Worm (Caenorhabditis elegans): ENCODE results near the gene F21C10.19.
A peak's percentile ranks its signal among the peaks of the same experiment; 100 is the strongest.

The F21C10.19 gene

ce11 chrV:9148151-9148550 is 17.3 kb downstream of the F21C10.19 start:
- no peak for TF ChIP-seq Y116A8C.19 (tag; optimal IDR thresholded peaks at IDR 0.05; ENCODE audit: borderline replicate concordance)
- no peak for TF ChIP-seq snu-23 (GFP tag; optimal IDR thresholded peaks at IDR 0.05)
- no peak for TF ChIP-seq unc-62 (GFP tag; optimal IDR thresholded peaks at IDR 0.05)
- TF ChIP-seq pag-3 (tag; optimal IDR thresholded peaks at IDR 0.05; ENCODE audit: borderline replicate concordance, insufficient read depth): no peak
- TF ChIP-seq nhr-20 (tag; optimal IDR thresholded peaks at IDR 0.05): peak; percentile 46
- peak; percentile 23 for TF ChIP-seq lin-14 (GFP tag; optimal IDR thresholded peaks at IDR 0.05)
- TF ChIP-seq ceh-90 (tag; optimal IDR thresholded peaks at IDR 0.05): no peak
- no peak for TF ChIP-seq lin-15B (tag; optimal IDR thresholded peaks at IDR 0.05)
- no peak for TF ChIP-seq irx-1 (tag; optimal IDR thresholded peaks at IDR 0.05)
- TF ChIP-seq tbx-2 (tag; optimal IDR thresholded peaks at IDR 0.05): peak; percentile 2
- no peak for TF ChIP-seq nhr-28 (tag; optimal IDR thresholded peaks at IDR 0.05)
- no peak for TF ChIP-seq pax-3 (tag; optimal IDR thresholded peaks at IDR 0.05)
- TF ChIP-seq nhr-71 (tag; optimal IDR thresholded peaks at IDR 0.05): peak; percentile 32
- no peak for TF ChIP-seq ceh-63 (GFP tag; optimal IDR thresholded peaks at IDR 0.05)
- TF ChIP-seq zag-1 (tag; optimal IDR thresholded peaks at IDR 0.05): no peak
- no peak for TF ChIP-seq fkh-10 (GFP tag; optimal IDR thresholded peaks at IDR 0.05)
- no peak for TF ChIP-seq aly-2 (tag; optimal IDR thresholded peaks at IDR 0.05)
- TF ChIP-seq mef-2 (tag; optimal IDR thresholded peaks at IDR 0.05): no peak
- peak; percentile 82 for TF ChIP-seq nhr-85 (tag)
- TF ChIP-seq nhr-90 (tag; optimal IDR thresholded peaks at IDR 0.05; ENCODE audit: poor library complexity): no peak
- TF ChIP-seq C04F5.9 (tag; optimal IDR thresholded peaks at IDR 0.05): no peak

- peak; percentile 78 for TF ChIP-seq nhr-85 (tag)
- TF ChIP-seq ztf-11 (tag; optimal IDR thresholded peaks at IDR 0.05): no peak
- peak; percentile 7 for TF ChIP-seq nhr-20 (tag; optimal IDR thresholded peaks at IDR 0.05)
- no peak for TF ChIP-seq fkh-4 (tag; optimal IDR thresholded peaks at IDR 0.05; ENCODE audit: borderline replicate concordance)
- no peak for TF ChIP-seq lin-35 (GFP tag; optimal IDR thresholded peaks at IDR 0.05)
- TF ChIP-seq hpl-2 (GFP tag; optimal IDR thresholded peaks at IDR 0.05): no peak
- TF ChIP-seq nhr-71 (tag; optimal IDR thresholded peaks at IDR 0.05): peak; percentile 7
- TF ChIP-seq tlp-1 (tag; optimal IDR thresholded peaks at IDR 0.05): no peak
- TF ChIP-seq snu-23 (GFP tag; optimal IDR thresholded peaks at IDR 0.05): peak; percentile 4
- no peak for TF ChIP-seq mdl-1 (tag; optimal IDR thresholded peaks at IDR 0.05)
These were observed 21.5 kb downstream of the F21C10.19 start for ce11 chrV:9152339-9152738.

ce11 chrV:9154772-9155171 is 23.9 kb downstream of the F21C10.19 start, which contains the start of gene B0222.5:
TSS of gene B0222.5 (minus strand) at chrV:9154872.
- TF ChIP-seq rnt-1 (tag; optimal IDR thresholded peaks at IDR 0.05) (no peak), F16B12.6 (tag; optimal IDR thresholded peaks at IDR 0.05) (no peak), ama-1 (optimal IDR thresholded peaks at IDR 0.05) (no peak), nhr-237 (tag; optimal IDR thresholded peaks at IDR 0.05) (no peak)

- TF ChIP-seq lsy-2 (tag; optimal IDR thresholded peaks at IDR 0.05) (no peak), zip-4 (GFP tag; optimal IDR thresholded peaks at IDR 0.05) (no peak), ces-1 (GFP tag; optimal IDR thresholded peaks at IDR 0.05) (no peak), skn-1 (tag; optimal IDR thresholded peaks at IDR 0.05) (no peak), irx-1 (tag; optimal IDR thresholded peaks at IDR 0.05) (no peak), hlh-17 (GFP tag; optimal IDR thresholded peaks at IDR 0.05; ENCODE audit: borderline replicate concordance) (no peak), fos-1 (tag; optimal IDR thresholded peaks at IDR 0.05) (no peak), C16A3.4 (tag; optimal IDR thresholded peaks at IDR 0.05) (no peak), blmp-1 (tag; optimal IDR thresholded peaks at IDR 0.05) (no peak), xbp-1 (tag; optimal IDR thresholded peaks at IDR 0.05) (no peak), mef-2 (tag; optimal IDR thresholded peaks at IDR 0.05) (no peak), hpl-2 (GFP tag; optimal IDR thresholded peaks at IDR 0.05) (no peak), pqm-1 (tag; optimal IDR thresholded peaks at IDR 0.05) (no peak), jun-1 (tag; optimal IDR thresholded peaks at IDR 0.05) (no peak), lin-39 (tag; optimal IDR thresholded peaks at IDR 0.05) (no peak), fkh-10 (GFP tag; optimal IDR thresholded peaks at IDR 0.05) (no peak), tlp-1 (tag; optimal IDR thresholded peaks at IDR 0.05) (no peak), ets-5 (GFP tag; IDR thresholded peaks at IDR 0.05) (no peak), nhr-237 (tag; optimal IDR thresholded peaks at IDR 0.05) (no peak)
These were observed 24.8 kb downstream of the F21C10.19 start for ce11 chrV:9155616-9156015.

All from whole organism, L1 larva.